Worm (Caenorhabditis elegans): ENCODE results near the gene F45G2.9.

Gene F45G2.9

DNA sequence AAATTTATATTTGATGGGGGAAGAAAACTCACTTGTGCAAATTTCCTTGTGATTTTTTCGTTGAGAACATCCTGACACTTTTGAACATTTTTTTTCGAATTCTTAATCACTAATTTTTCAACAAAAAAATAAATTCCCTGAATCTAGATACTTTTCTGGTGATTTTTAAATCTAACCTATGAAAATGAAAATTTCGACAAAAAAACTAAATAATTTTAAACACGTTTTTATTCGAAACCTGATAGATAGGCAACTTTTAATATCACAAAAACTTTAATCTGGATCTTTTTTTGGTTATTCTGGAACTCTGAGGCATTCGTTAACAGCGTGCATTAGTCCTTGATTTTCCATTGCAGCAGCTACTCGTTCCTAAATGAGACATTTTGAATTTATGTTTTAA lies at the start of gene F45G2.9:
F45G2.9 (minus strand) TSS at position 101 of the 400 bp plus-strand sequence.
- TF ChIP-seq ztf-23 (GFP tag; IDR thresholded peaks at IDR 0.05) = no peak
- TF ChIP-seq tab-1 (GFP tag; IDR thresholded peaks at IDR 0.05) = no peak
- no peak for TF ChIP-seq cog-1 (tag; optimal IDR thresholded peaks at IDR 0.05)
- no peak for TF ChIP-seq ztf-29 (GFP tag; IDR thresholded peaks at IDR 0.05)
- no peak for TF ChIP-seq ref-1 (GFP tag; conservative IDR thresholded peaks at IDR 0.05)
- TF ChIP-seq T22C8.4 (GFP tag; IDR thresholded peaks at IDR 0.05) = no peak
- TF ChIP-seq flt-1 (GFP tag; IDR thresholded peaks at IDR 0.05) = no peak
- TF ChIP-seq med-1 (GFP tag; optimal IDR thresholded peaks at IDR 0.05; ENCODE audit: insufficient read depth) = no peak
- no peak for TF ChIP-seq klf-2 (GFP tag; conservative IDR thresholded peaks at IDR 0.05)

DNA sequence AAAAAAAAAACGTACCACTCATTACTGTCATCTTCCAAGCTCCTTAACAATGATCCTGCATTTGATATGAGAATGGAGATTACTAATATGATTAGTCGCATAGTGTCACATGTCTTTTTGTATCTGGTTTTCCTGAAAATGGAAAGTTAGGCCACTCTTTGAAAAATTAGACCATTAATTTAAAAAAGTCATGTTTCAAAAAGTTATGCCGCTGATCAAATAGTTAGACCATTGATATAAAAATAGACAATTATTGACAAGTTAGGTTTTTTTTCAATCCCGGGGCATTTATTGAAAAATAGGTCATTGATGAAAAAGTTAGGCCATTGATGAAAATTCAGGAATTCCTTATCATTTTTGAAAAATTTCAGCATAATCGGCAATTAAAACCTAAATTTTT lies 47.3 kb upstream of the F45G2.9 start, which contains the start of gene acc-4:
acc-4 (minus strand) TSS at position 101 of the 400 bp plus-strand sequence.
- TF ChIP-seq T22C8.4 (GFP tag; IDR thresholded peaks at IDR 0.05) (no peak), tab-1 (GFP tag; IDR thresholded peaks at IDR 0.05) (no peak), cog-1 (tag; optimal IDR thresholded peaks at IDR 0.05) (no peak), klf-2 (GFP tag; conservative IDR thresholded peaks at IDR 0.05) (no peak), ztf-23 (GFP tag; IDR thresholded peaks at IDR 0.05) (no peak), ref-1 (GFP tag; conservative IDR thresholded peaks at IDR 0.05) (no peak), flt-1 (GFP tag; IDR thresholded peaks at IDR 0.05) (no peak), ztf-29 (GFP tag; IDR thresholded peaks at IDR 0.05) (no peak), med-1 (GFP tag; optimal IDR thresholded peaks at IDR 0.05; ENCODE audit: insufficient read depth) (no peak)

DNA sequence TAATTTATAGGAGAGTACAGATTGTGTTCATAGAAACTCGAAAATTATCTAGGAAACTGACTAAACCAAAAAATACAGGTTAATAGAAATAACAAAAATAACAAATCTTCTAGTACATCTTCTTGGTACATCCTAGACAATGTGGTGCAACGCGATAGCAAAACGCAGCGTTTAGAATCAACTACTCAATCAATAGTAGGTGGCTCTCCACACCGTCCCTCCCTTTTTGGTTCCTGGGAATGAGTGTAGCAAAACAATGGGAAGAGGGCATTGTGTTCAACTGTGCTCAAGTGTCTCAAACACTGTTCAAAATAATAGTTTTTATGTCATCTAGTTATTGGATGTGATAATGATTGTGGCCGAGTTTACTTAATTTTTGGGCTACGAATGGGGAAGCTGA lies 39.9 kb upstream of the F45G2.9 start, which contains the start of gene T27E9.6:
T27E9.6 (minus strand) TSS at position 101 of the 400 bp plus-strand sequence.
- TF ChIP-seq ref-1 (GFP tag; conservative IDR thresholded peaks at IDR 0.05) (no peak), ztf-23 (GFP tag; IDR thresholded peaks at IDR 0.05) (no peak), med-1 (GFP tag; optimal IDR thresholded peaks at IDR 0.05; ENCODE audit: insufficient read depth) (no peak), T22C8.4 (GFP tag; IDR thresholded peaks at IDR 0.05) (no peak), flt-1 (GFP tag; IDR thresholded peaks at IDR 0.05) (no peak), klf-2 (GFP tag; conservative IDR thresholded peaks at IDR 0.05) (no peak), cog-1 (tag; optimal IDR thresholded peaks at IDR 0.05) (no peak), ztf-29 (GFP tag; IDR thresholded peaks at IDR 0.05) (no peak), tab-1 (GFP tag; IDR thresholded peaks at IDR 0.05) (no peak)

DNA sequence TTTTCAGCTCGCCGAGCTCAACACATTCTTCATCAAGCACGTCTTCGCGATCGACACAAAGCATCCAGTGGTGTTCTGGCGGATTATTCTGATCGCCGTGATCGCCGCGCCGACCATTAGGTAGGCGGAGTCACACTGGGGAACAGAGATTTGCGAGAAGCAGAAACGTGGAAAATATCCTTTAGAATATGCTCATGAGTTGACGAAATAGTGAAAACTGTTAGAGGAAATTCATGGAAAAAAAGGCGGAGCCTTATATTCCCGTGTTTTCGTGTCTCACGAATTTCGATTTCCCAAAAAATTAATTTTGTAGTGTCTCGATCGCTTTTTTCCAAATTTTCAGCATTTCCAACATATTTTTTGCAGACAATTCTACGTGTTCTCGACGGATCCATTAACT lies 37.7 kb upstream of the F45G2.9 start:
- TF ChIP-seq ztf-23 (GFP tag; IDR thresholded peaks at IDR 0.05) = no peak
- TF ChIP-seq flt-1 (GFP tag; IDR thresholded peaks at IDR 0.05) = no peak; the same call in 1 of the 2 replicates
- no peak for TF ChIP-seq med-1 (GFP tag; optimal IDR thresholded peaks at IDR 0.05; ENCODE audit: insufficient read depth)
- TF ChIP-seq T22C8.4 (GFP tag; IDR thresholded peaks at IDR 0.05) = no peak
- no peak for TF ChIP-seq ztf-29 (GFP tag; IDR thresholded peaks at IDR 0.05)
- no peak for TF ChIP-seq ref-1 (GFP tag; conservative IDR thresholded peaks at IDR 0.05)
- TF ChIP-seq klf-2 (GFP tag; conservative IDR thresholded peaks at IDR 0.05) = no peak
- TF ChIP-seq cog-1 (tag; optimal IDR thresholded peaks at IDR 0.05) = no peak
- no peak for TF ChIP-seq tab-1 (GFP tag; IDR thresholded peaks at IDR 0.05)

DNA sequence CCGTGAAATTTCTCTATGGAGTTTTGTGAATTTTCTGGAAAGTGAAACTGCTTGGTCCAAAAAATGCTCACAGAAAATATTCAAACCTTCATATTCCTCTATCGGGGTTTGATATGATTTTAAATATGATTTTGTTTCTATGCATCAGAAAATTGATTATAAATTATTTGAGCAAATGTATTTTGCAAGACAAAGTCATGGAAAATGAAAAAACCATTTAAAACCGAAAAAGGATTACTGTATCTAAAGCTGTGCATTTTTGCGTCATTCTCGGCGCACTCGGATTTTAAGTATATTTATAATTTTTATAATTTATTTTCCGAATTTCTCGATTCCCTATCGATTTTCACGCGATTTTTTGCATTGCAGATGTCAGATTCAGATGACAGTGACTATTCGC lies 34.8 kb upstream of the F45G2.9 start, which contains the start of gene pssy-2:
pssy-2 (plus strand) TSS at position 301 of the 400 bp plus-strand sequence.
- TF ChIP-seq T22C8.4 (GFP tag; IDR thresholded peaks at IDR 0.05) (no peak), ztf-23 (GFP tag; IDR thresholded peaks at IDR 0.05) (no peak), ref-1 (GFP tag; conservative IDR thresholded peaks at IDR 0.05) (no peak)

DNA sequence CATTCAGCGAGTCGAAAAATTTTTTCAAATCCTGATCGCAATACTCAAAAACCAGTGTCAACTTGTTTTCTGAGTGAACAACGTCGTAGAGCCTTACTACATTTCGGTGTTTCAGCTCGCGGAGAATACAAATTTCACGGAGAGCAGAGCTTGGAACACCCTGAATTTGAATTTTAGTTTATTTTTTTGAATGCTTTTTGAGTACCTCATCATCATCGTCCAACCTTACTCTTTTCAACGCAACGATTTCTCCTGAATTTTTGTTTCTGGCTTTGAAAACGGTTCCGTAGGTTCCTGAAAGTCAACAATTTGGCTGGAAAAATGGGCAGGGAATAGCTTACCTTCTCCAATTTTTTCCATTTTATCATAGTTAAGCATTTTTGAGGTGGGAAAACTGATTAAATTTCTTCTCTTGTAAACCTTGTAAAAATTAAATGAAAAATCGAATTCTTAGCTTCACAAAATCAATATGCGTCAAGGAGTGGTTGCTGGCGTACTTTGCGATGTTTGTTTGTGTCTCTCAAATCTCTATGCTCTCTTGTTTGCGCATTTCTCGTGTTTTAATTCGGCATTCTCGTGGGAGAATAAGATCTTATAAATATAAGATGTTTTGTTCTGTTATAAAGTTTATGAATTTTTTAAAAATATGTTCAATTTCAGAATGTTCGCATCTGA lies 29.3 kb upstream of the F45G2.9 start, which contains the start of gene cdk-5:
cdk-5 (minus strand) TSS at position 425 of the 675 bp plus-strand sequence.
- TF ChIP-seq med-1 (GFP tag; optimal IDR thresholded peaks at IDR 0.05; ENCODE audit: insufficient read depth) = no peak
- no peak for TF ChIP-seq flt-1 (GFP tag; IDR thresholded peaks at IDR 0.05)
- TF ChIP-seq cog-1 (tag; optimal IDR thresholded peaks at IDR 0.05) = no peak
- TF ChIP-seq T22C8.4 (GFP tag; IDR thresholded peaks at IDR 0.05) = no peak
- TF ChIP-seq ztf-29 (GFP tag; IDR thresholded peaks at IDR 0.05) = no peak
- TF ChIP-seq klf-2 (GFP tag; conservative IDR thresholded peaks at IDR 0.05) = no peak
- 0 out of 2 replicates have a peak, but pooled peaks have one; percentile 6 for TF ChIP-seq ztf-23 (GFP tag; IDR thresholded peaks at IDR 0.05)

DNA sequence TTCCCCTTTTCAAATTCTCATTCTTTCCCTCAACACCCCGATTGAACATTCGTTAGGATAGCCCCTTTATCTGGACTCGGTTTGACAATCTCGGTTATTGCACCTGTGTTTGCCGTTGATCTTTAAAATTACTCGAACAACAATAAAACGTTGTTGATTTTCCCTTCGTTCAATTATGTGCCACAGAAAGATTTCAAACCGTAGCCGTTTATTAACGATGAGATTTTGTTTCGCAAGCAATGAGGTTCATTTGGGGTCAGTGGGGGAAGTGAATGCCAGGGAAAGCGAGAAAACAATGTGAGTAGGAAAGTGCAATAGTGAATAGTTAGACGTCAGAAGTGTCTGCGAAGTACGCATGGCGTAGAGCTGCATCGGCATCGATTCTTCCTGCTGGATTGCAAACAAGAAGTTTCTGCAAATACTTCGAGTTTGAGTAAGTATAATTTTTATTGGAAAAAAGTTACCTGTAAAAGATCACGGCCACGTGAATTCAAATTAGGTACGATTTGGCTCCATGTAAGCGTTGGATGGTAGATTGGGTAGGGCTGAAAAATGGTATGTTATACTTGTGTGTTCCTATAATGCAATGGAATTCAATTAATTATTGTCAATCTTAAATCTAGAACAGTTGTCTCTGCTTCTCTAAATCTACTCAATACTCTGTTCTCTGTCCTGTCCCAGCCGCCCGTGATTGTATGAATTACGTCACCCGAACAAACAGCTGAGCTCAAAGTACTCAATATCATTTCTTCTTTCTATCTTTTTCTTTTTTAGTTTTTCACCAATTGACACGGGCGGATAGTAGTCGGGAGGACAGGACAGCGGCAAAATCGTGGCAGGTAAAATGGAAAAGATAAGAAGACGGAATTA lies 28.0 kb upstream of the F45G2.9 start, which contains the start of gene kel-3:
kel-3 (plus strand) TSS at position 328 of the 870 bp plus-strand sequence.
- TF ChIP-seq flt-1 (GFP tag; IDR thresholded peaks at IDR 0.05) (no peak), T22C8.4 (GFP tag; IDR thresholded peaks at IDR 0.05) (no peak), klf-2 (GFP tag; conservative IDR thresholded peaks at IDR 0.05) (no peak)

DNA sequence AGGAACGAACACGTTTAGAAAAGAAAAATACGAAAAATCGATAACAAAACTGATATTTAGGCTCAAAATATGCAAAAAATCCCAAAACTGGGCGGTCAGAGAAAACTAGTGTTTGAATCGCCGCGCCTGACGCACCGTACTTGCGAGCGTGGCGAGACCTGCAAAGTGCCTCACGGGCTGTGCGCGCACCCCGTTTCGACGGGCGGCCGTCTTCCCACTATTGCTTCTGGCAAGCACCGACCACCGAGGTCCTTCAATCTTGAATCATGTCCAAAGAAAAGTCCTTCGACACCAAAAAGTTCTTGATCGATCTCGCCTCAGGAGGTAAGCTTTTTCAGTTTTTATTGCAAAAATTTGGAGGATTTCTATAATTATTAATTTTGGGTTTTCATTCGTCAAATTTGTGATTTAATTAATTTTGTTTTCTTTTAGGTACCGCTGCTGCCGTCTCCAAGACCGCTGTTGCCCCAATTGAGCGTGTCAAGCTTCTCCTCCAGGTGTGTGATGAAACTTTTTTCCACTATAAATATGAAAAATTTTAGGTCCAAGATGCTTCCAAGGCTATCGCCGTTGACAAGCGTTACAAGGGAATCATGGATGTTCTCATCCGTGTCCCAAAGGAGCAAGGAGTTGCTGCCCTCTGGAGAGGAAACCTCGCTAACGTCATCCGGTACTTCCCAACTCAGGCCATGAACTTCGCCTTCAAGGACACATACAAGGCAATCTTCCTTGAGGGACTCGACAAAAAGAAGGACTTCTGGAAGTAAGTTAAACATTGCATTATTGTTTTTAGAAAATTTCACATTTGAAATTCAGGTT lies 26.4 kb upstream of the F45G2.9 start, which contains the start of gene ant-1.1:
ant-1.1 (plus strand) TSS at position 199 of the 819 bp plus-strand sequence.
- TF ChIP-seq med-1 (GFP tag; optimal IDR thresholded peaks at IDR 0.05; ENCODE audit: insufficient read depth) = no peak
- TF ChIP-seq cog-1 (tag; optimal IDR thresholded peaks at IDR 0.05) = no peak
- TF ChIP-seq klf-2 (GFP tag; conservative IDR thresholded peaks at IDR 0.05) = peak; percentile 58; the same call in 1 of the 2 replicates
- no peak for TF ChIP-seq ref-1 (GFP tag; conservative IDR thresholded peaks at IDR 0.05)
- TF ChIP-seq flt-1 (GFP tag; IDR thresholded peaks at IDR 0.05) = peak; percentile 85
- TF ChIP-seq T22C8.4 (GFP tag; IDR thresholded peaks at IDR 0.05) = peak; percentile 39
- TF ChIP-seq ztf-29 (GFP tag; IDR thresholded peaks at IDR 0.05) = 0 out of 2 replicates have a peak, but pooled peaks have one; percentile 28
- TF ChIP-seq tab-1 (GFP tag; IDR thresholded peaks at IDR 0.05) = no peak
- peak; percentile 85 for TF ChIP-seq ztf-23 (GFP tag; IDR thresholded peaks at IDR 0.05)

Measured in whole organism, midembryonic.